Worm (Caenorhabditis elegans) whole organism, mixed stage, embryonic: ENCODE measurements around the gene C08H9.15.

Source experiments
- M03D4.4 ChIP-seq: sonication (generic microtip); optimal IDR thresholded peaks from 2 replicates; lab custom pipeline; 2017; ENCODE audit warnings: mild to moderate bottlenecking, missing genetic modification characterization, missing compliant biosample characterization
- ces-1 ChIP-seq: fragments of 150-350 bp; optimal IDR thresholded peaks from 2 replicates; lab custom pipeline; 2014; ENCODE audit warnings: missing biosample characterization, missing genetic modification reagents, missing genetic modification characterization
- cnd-1 ChIP-seq: fragments of 200-800 bp; sonication (Bioruptor generic); optimal IDR thresholded peaks from 2 replicates; lab custom pipeline; 2018; ENCODE audit warnings: mild to moderate bottlenecking, missing genetic modification characterization, missing compliant biosample characterization
- elt-3 ChIP-seq: fragments of 150-350 bp; optimal IDR thresholded peaks from 2 replicates; lab custom pipeline; 2014; ENCODE audit warnings: missing biosample characterization, missing genetic modification characterization
- lin-32 ChIP-seq: fragments of 200-800 bp; sonication (Bioruptor generic); optimal IDR thresholded peaks from 2 replicates; lab custom pipeline; 2018; ENCODE audit warnings: mild to moderate bottlenecking, missing genetic modification characterization, missing compliant biosample characterization
- lsy-2 ChIP-seq: fragments of 150-350 bp; optimal IDR thresholded peaks from 2 replicates; lab custom pipeline; 2014; ENCODE audit warnings: missing biosample characterization, missing genetic modification characterization
- nhr-12 ChIP-seq: fragments of 150-350 bp; optimal IDR thresholded peaks from 2 replicates; lab custom pipeline; 2014; ENCODE audit warnings: missing biosample characterization, missing genetic modification characterization
- nhr-2 ChIP-seq: fragments of 150-350 bp; optimal IDR thresholded peaks from 2 replicates; lab custom pipeline; 2014; ENCODE audit warnings: missing biosample characterization, missing genetic modification characterization
- nhr-76 ChIP-seq: sonication (generic microtip); optimal IDR thresholded peaks from 2 replicates; lab custom pipeline; 2017; ENCODE audit warnings: missing biosample characterization, missing genetic modification characterization
- pha-4 ChIP-seq: fragments of 150-350 bp; optimal IDR thresholded peaks from 2 replicates; lab custom pipeline; 2018; ENCODE audit warnings: missing biosample characterization, missing genetic modification reagents, missing genetic modification characterization
- snpc-4 ChIP-seq: fragments of 150-350 bp; optimal IDR thresholded peaks from 2 replicates; lab custom pipeline; 2014; ENCODE audit warnings: missing biosample characterization, missing genetic modification characterization
- unc-62 ChIP-seq: fragments of 150-350 bp; optimal IDR thresholded peaks from 2 replicates; lab custom pipeline; 2014; ENCODE audit warnings: missing biosample characterization, missing genetic modification reagents, missing genetic modification characterization

- TF ChIP-seq pha-4: no peak
- TF ChIP-seq unc-62 (GFP tag; lab: Kevin White, UChicago): no peak
- TF ChIP-seq nhr-2 (tag; lab: Kevin White, UChicago): no peak
- no peak for TF ChIP-seq cnd-1 (tag; lab: Kevin White, UChicago)
- TF ChIP-seq elt-3: no peak
- TF ChIP-seq ces-1: no peak
- no peak for TF ChIP-seq nhr-12 (tag; lab: Kevin White, UChicago)
- TF ChIP-seq snpc-4 (tag; lab: Kevin White, UChicago): no peak
- no peak for TF ChIP-seq nhr-76 (tag; lab: Kevin White, UChicago)
- no peak for TF ChIP-seq M03D4.4
- TF ChIP-seq lin-32: no peak
- TF ChIP-seq lsy-2: no peak
Observed at ce11 chrII:9834921-9835320, 46.1 kb upstream of the C08H9.15 start, which contains the start of gene arrd-5.
